Fruit fly (Drosophila melanogaster): ENCODE measurements around the gene se.

Gene se

dm6 chr3L:8525691-8526421 lies 5.5 kb downstream of the se start:
- TF ChIP-seq ttk (optimal IDR thresholded peaks at IDR 0.05), result no peak
- no peak for TF ChIP-seq Sin3A (optimal IDR thresholded peaks at IDR 0.05)
- TF ChIP-seq psq (optimal IDR thresholded peaks at IDR 0.05), result no peak
- TF ChIP-seq h (optimal IDR thresholded peaks at IDR 0.05), result no peak
- no peak for TF ChIP-seq insv (optimal IDR thresholded peaks at IDR 0.05)
- no peak for TF ChIP-seq Myc (optimal IDR thresholded peaks at IDR 0.05)

DNA sequence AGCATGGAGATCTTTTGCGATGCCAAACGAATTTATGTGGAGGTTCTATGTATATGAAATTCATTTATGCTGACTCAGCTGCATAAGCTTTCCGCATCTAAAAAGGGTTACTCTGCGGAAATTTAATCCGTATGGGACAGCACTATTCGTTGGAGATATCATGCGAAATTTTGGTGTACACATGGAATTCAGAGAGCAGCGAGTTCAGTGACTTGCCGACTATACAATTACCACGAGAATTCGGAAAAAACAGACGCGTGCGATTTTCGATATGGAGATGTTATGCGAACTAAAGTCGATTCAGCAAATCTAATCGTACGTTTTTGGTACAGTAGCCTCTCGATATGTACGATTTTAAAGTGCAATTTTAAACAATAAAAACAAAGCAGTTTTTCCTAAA lies 7.5 kb downstream of the se start:
- TF ChIP-seq Myc (optimal IDR thresholded peaks at IDR 0.05) (no peak), insv (optimal IDR thresholded peaks at IDR 0.05) (no peak), Sin3A (optimal IDR thresholded peaks at IDR 0.05) (no peak), psq (optimal IDR thresholded peaks at IDR 0.05) (no peak), h (optimal IDR thresholded peaks at IDR 0.05) (no peak), ttk (optimal IDR thresholded peaks at IDR 0.05) (no peak)

DNA sequence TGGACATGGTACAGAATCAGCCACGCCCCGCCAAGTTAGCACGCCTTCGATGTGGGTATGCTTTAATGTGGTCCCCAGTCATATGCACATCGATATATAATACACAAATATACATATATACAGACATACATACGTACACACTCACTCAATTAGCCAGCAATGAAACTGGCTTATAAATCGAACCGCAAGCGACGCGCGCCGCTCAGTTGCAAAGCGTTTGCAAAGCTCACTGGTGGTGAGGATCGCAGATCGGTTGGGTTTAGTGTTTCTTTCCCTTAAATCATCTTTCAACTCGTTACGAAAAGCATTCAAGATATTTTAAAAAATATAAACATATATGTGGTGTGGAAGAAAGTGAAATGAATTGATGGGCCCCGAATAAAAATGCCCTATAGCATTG lies 8.2 kb downstream of the se start:
- no peak for TF ChIP-seq h (optimal IDR thresholded peaks at IDR 0.05)
- no peak for TF ChIP-seq insv (optimal IDR thresholded peaks at IDR 0.05)
- no peak for TF ChIP-seq Sin3A (optimal IDR thresholded peaks at IDR 0.05)

- no peak for TF ChIP-seq Sin3A (optimal IDR thresholded peaks at IDR 0.05)
- TF ChIP-seq Myc (optimal IDR thresholded peaks at IDR 0.05), result no peak
- TF ChIP-seq insv (optimal IDR thresholded peaks at IDR 0.05), result no peak
- TF ChIP-seq ttk (optimal IDR thresholded peaks at IDR 0.05), result no peak
- no peak for TF ChIP-seq h (optimal IDR thresholded peaks at IDR 0.05)
- TF ChIP-seq psq (optimal IDR thresholded peaks at IDR 0.05), result no peak
Observed at dm6 chr3L:8529701-8530100, 9.3 kb downstream of the se start.

dm6 chr3L:8534386-8535306 lies 14.3 kb downstream of the se start, which contains the start of gene ergic53:
Gene ergic53 (plus strand): TSS chr3L:8534977.
- TF ChIP-seq psq (optimal IDR thresholded peaks at IDR 0.05), result no peak

DNA sequence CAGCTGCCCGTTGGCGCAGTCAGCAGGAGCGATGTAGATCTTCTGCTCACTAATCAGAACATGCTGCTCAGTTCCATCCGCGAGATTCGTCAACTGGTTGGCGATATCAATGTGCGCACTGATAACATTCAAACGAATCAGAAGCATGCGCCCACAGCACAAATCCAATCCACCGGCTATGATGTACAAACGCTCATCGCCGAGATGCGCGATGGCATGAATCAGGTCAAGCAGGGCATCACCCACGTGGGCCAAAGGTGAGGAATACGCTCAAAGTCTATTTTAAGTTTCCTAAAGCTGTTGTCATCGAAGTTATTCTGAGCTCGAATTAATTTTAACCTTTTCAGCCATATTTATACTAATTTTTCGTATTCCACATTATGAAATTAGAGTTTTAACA lies 16.0 kb downstream of the se start:
- TF ChIP-seq h (optimal IDR thresholded peaks at IDR 0.05), result no peak
- TF ChIP-seq Sin3A (optimal IDR thresholded peaks at IDR 0.05), result no peak
- TF ChIP-seq insv (optimal IDR thresholded peaks at IDR 0.05), result no peak
- no peak for TF ChIP-seq ttk (optimal IDR thresholded peaks at IDR 0.05)
- TF ChIP-seq Myc (optimal IDR thresholded peaks at IDR 0.05), result no peak
- TF ChIP-seq psq (optimal IDR thresholded peaks at IDR 0.05), result no peak

DNA sequence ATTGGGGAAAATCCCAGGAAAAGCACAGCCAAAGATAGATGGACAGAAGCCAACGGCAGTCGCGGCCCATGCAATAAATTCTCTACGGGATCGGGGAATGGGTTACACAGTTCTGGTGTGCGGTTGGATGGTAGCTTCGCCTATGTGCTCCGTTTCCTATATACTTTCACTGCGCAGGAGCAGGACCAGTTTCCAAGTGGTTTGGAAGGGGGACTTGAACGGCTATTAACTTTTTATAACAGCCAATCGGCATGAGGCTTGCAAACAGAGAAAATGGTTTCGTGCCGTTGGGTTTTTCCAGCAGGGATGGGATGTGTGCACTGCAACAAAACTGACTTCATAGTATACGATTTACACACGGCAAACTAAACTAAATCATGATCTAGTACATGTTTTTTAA lies 18.0 kb downstream of the se start:
- TF ChIP-seq Myc (optimal IDR thresholded peaks at IDR 0.05) (no peak), ttk (optimal IDR thresholded peaks at IDR 0.05) (no peak), Sin3A (optimal IDR thresholded peaks at IDR 0.05) (no peak), insv (optimal IDR thresholded peaks at IDR 0.05) (no peak), h (optimal IDR thresholded peaks at IDR 0.05) (no peak), psq (optimal IDR thresholded peaks at IDR 0.05) (no peak)

- no peak for TF ChIP-seq insv (optimal IDR thresholded peaks at IDR 0.05)
- no peak for TF ChIP-seq psq (optimal IDR thresholded peaks at IDR 0.05)
- TF ChIP-seq ttk (optimal IDR thresholded peaks at IDR 0.05), result no peak
- no peak for TF ChIP-seq Myc (optimal IDR thresholded peaks at IDR 0.05)
- no peak for TF ChIP-seq Sin3A (optimal IDR thresholded peaks at IDR 0.05)
- no peak for TF ChIP-seq h (optimal IDR thresholded peaks at IDR 0.05)
Observed at dm6 chr3L:8540509-8540908, 20.2 kb downstream of the se start.

DNA sequence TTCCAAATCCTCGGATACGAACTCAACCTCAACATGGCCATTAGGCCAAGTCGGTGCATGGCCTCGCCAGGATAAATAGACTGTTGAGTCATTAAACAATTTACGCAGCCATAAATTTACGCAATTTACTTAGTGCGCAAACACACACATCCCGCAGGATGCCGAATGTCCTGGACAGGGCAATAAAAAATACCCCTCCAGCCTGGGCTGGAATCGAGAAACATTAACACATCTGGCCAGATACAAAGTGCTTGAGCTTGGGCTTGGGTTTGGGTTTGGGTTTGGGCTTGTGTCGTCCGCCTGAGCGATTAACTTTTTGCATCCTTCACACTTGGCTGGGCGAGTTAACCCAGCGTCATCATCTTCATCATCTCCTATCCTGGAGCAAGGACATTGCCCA lies 21.3 kb downstream of the se start:
- no peak for TF ChIP-seq insv (optimal IDR thresholded peaks at IDR 0.05)
- no peak for TF ChIP-seq ttk (optimal IDR thresholded peaks at IDR 0.05)
- TF ChIP-seq Myc (optimal IDR thresholded peaks at IDR 0.05), result no peak
- no peak for TF ChIP-seq psq (optimal IDR thresholded peaks at IDR 0.05)
- no peak for TF ChIP-seq h (optimal IDR thresholded peaks at IDR 0.05)
- no peak for TF ChIP-seq Sin3A (optimal IDR thresholded peaks at IDR 0.05)

DNA sequence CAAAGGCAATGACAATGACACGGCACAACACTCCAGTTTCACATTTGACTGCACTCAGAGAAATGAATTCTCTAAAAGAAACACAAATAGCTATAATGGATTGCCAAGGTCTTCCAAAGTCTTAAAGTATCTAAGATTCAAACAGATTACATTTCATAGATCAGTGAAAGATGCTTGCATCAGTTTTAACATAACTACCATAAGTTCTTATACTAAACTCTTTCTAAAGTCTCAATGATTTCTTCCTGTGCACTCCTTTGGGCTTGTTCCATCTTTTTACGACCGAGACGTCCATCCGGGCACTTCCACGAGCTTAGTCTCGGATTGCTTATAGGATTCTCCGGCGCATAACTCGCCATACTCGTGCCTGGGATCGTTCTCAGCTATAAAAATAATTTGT lies 21.9 kb downstream of the se start:
- TF ChIP-seq Myc (optimal IDR thresholded peaks at IDR 0.05) (no peak), psq (optimal IDR thresholded peaks at IDR 0.05) (no peak), Sin3A (optimal IDR thresholded peaks at IDR 0.05) (no peak), insv (optimal IDR thresholded peaks at IDR 0.05) (no peak), ttk (optimal IDR thresholded peaks at IDR 0.05) (no peak), h (optimal IDR thresholded peaks at IDR 0.05) (no peak)

- TF ChIP-seq h (optimal IDR thresholded peaks at IDR 0.05) (no peak), Myc (optimal IDR thresholded peaks at IDR 0.05) (no peak), insv (optimal IDR thresholded peaks at IDR 0.05) (no peak), ttk (optimal IDR thresholded peaks at IDR 0.05) (no peak), psq (optimal IDR thresholded peaks at IDR 0.05) (no peak), Sin3A (optimal IDR thresholded peaks at IDR 0.05) (no peak)
Observed at dm6 chr3L:8543866-8544265, 23.5 kb downstream of the se start.

DNA sequence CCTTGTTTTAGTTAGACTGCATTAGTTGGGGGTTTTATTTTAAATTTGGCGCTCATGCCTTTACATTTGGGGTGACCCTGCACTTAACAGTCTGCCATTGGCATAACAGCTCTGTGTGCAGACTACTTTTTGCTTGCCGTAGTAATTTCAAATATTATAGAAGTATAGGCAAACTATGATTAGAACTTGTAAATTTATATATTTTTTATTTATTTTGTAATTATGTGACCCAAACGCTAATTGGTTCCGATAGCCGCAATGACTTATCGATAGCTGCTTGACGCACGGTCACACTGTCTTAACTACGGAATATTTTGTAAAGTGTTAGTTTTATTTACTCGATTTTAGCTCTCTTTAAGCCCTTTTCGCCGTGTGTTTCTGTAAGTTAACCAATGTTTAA lies 24.4 kb downstream of the se start, which contains the start of gene rhea:
Gene rhea (plus strand): TSS at position 292 of the 400 bp plus-strand sequence.
- TF ChIP-seq insv (optimal IDR thresholded peaks at IDR 0.05), result no peak

DNA sequence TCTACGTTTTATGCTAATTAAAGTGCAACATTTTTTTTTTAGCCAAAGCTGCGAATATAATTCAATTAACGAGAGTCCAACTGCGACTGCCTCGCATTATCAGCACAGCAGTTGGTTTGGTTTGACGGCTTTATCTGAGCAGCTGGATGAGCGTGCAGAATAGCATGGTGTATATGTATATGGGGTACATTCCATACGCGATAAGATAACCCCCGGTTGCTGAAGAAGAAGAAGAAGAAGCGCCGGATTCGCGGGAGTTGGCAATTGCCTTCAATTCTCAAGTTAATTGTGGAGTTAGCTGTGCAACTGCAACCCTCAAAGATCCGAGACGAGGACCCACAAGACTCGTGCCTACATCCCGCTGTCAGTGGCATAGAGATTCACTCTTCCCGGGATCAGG lies 25.1 kb downstream of the se start:
- TF ChIP-seq ttk (optimal IDR thresholded peaks at IDR 0.05) (no peak), h (optimal IDR thresholded peaks at IDR 0.05) (no peak)
